Fruit fly (Drosophila melanogaster) whole organism, prepupa: ENCODE data around the gene CG32052.

Experiments
- CG10631 ChIP-seq: fragments of 200-800 bp; sonication (Bioruptor generic); optimal IDR thresholded peaks from 2 replicates; lab custom pipeline; 2016; ENCODE audit warnings: missing biosample characterization, missing genetic modification characterization
- CG10669 ChIP-seq: fragments of 200-800 bp; sonication (Bioruptor generic); optimal IDR thresholded peaks from 3 replicates; lab custom pipeline; 2018; ENCODE audit warnings: missing biosample characterization, mild to moderate bottlenecking, missing genetic modification characterization, moderate library complexity
- CG11294 ChIP-seq: fragments of 200-800 bp; sonication (Bioruptor generic); IDR thresholded peaks from 2 replicates; pipeline ENCODE4 v1.3.6; 2022; ENCODE audit warnings: missing biosample characterization, missing genetic modification characterization
- CG11902 ChIP-seq: fragments of 200-800 bp; sonication (Bioruptor generic); optimal IDR thresholded peaks from 3 replicates; lab custom pipeline; 2016; ENCODE audit warnings: missing biosample characterization, missing genetic modification characterization
- CG15336 ChIP-seq: fragments of 200-800 bp; sonication (Bioruptor generic); IDR thresholded peaks from 2 replicates; pipeline ENCODE4 v1.3.6; 2022; ENCODE audit warnings: missing biosample characterization, missing genetic modification characterization
- CG1621 ChIP-seq: fragments of 200-800 bp; sonication (Bioruptor generic); optimal IDR thresholded peaks from 3 replicates; lab custom pipeline; 2018; ENCODE audit warnings: missing biosample characterization, mild to moderate bottlenecking, missing genetic modification characterization
- CG31627 ChIP-seq: fragments of 200-800 bp; sonication (Bioruptor generic); optimal IDR thresholded peaks from 3 replicates; lab custom pipeline; 2016; ENCODE audit warnings: missing biosample characterization, missing genetic modification characterization
- CG34406 ChIP-seq: fragments of 200-800 bp; sonication (Bioruptor generic); optimal IDR thresholded peaks from 3 replicates; lab custom pipeline; 2016; ENCODE audit warnings: missing biosample characterization, missing genetic modification characterization
- CG6163 ChIP-seq: fragments of 200-800 bp; sonication (Bioruptor generic); IDR thresholded peaks from 3 replicates; pipeline ENCODE4 v1.3.6; 2022; ENCODE audit warnings: missing biosample characterization, missing genetic modification characterization
- CG6276 ChIP-seq: fragments of 200-800 bp; sonication (Bioruptor generic); optimal IDR thresholded peaks from 2 replicates; lab custom pipeline; 2017; ENCODE audit warnings: missing biosample characterization, mild to moderate bottlenecking, missing genetic modification characterization
- CG6792 ChIP-seq: fragments of 200-800 bp; sonication (Bioruptor generic); optimal IDR thresholded peaks from 3 replicates; lab custom pipeline; 2016; ENCODE audit warnings: missing biosample characterization, missing genetic modification characterization
- CG6808 ChIP-seq: fragments of 200-800 bp; sonication (Bioruptor generic); optimal IDR thresholded peaks from 3 replicates; lab custom pipeline; 2017; ENCODE audit warnings: missing biosample characterization, missing genetic modification characterization, mild to moderate bottlenecking, moderate library complexity, missing genetic modification reagents
- CG6854 ChIP-seq: fragments of 200-800 bp; sonication (Bioruptor generic); optimal IDR thresholded peaks from 2 replicates; lab custom pipeline; 2017; ENCODE audit warnings: missing biosample characterization, mild to moderate bottlenecking, missing genetic modification characterization
- CG7368 ChIP-seq: fragments of 200-800 bp; sonication (Bioruptor generic); optimal IDR thresholded peaks from 3 replicates; lab custom pipeline; 2016; ENCODE audit warnings: missing biosample characterization, missing genetic modification characterization
- Eip78C ChIP-seq: fragments of 200-800 bp; sonication (Bioruptor generic); peaks from one replicate; lab custom pipeline; 2016; ENCODE audit warnings: missing biosample characterization, missing genetic modification characterization
- Ets21C ChIP-seq: fragments of 200-800 bp; sonication (Bioruptor generic); optimal IDR thresholded peaks from 3 replicates; lab custom pipeline; 2016; ENCODE audit warnings: missing biosample characterization, missing genetic modification characterization
- Ets96B ChIP-seq: fragments of 200-800 bp; optimal IDR thresholded peaks from 2 replicates; lab custom pipeline; 2019; ENCODE audit warnings: missing biosample characterization, mild to moderate bottlenecking, missing genetic modification characterization, moderate library complexity
- Hr39 ChIP-seq: fragments of 200-800 bp; sonication (Bioruptor generic); optimal IDR thresholded peaks from 2 replicates; lab custom pipeline; 2016; ENCODE audit warnings: missing biosample characterization, missing genetic modification characterization
- Hr4 ChIP-seq: fragments of 200-800 bp; sonication (Bioruptor generic); optimal IDR thresholded peaks from 3 replicates; lab custom pipeline; 2016; ENCODE audit warnings: missing biosample characterization, missing genetic modification characterization
- Lpt ChIP-seq: fragments of 200-800 bp; sonication (Bioruptor generic); optimal IDR thresholded peaks from 3 replicates; lab custom pipeline; 2016; ENCODE audit warnings: missing biosample characterization, missing genetic modification characterization
- Met ChIP-seq: fragments of 200-800 bp; sonication (Bioruptor generic); optimal IDR thresholded peaks from 3 replicates; lab custom pipeline; 2016; ENCODE audit warnings: missing biosample characterization, missing genetic modification characterization
- Smox ChIP-seq: fragments of 200-800 bp; sonication (Bioruptor generic); optimal IDR thresholded peaks from 3 replicates; lab custom pipeline; 2016; ENCODE audit warnings: missing biosample characterization, missing genetic modification characterization
- Sox14 ChIP-seq: fragments of 200-800 bp; sonication (Bioruptor generic); optimal IDR thresholded peaks from 3 replicates; lab custom pipeline; 2016; ENCODE audit warnings: missing biosample characterization, missing genetic modification characterization
- acj6 ChIP-seq: fragments of 200-800 bp; sonication (Bioruptor generic); optimal IDR thresholded peaks from 3 replicates; lab custom pipeline; 2016; ENCODE audit warnings: missing biosample characterization, missing genetic modification characterization
- cyc ChIP-seq: fragments of 200-800 bp; sonication (Bioruptor generic); optimal IDR thresholded peaks from 3 replicates; lab custom pipeline; 2016; ENCODE audit warnings: missing biosample characterization, missing genetic modification characterization
- dac ChIP-seq: fragments of 200-800 bp; sonication (Bioruptor generic); optimal IDR thresholded peaks from 2 replicates; lab custom pipeline; 2017; ENCODE audit warnings: missing biosample characterization, mild to moderate bottlenecking, missing genetic modification characterization
- dsx ChIP-seq: fragments of 200-800 bp; optimal IDR thresholded peaks from 3 replicates; lab custom pipeline; 2019; ENCODE audit warnings: missing biosample characterization, mild to moderate bottlenecking, missing genetic modification characterization, moderate library complexity; ENCODE audit not compliant: poor library complexity, severe bottlenecking
- eg ChIP-seq: fragments of 200-800 bp; sonication (Bioruptor generic); IDR thresholded peaks from 3 replicates; pipeline ENCODE4 v1.3.6; 2022; ENCODE audit warnings: missing biosample characterization, missing genetic modification characterization
- esn ChIP-seq: fragments of 200-800 bp; sonication (Bioruptor generic); optimal IDR thresholded peaks from 2 replicates; lab custom pipeline; 2016; ENCODE audit warnings: missing biosample characterization, mild to moderate bottlenecking, missing genetic modification characterization, moderate library complexity
- fd85E ChIP-seq: fragments of 200-800 bp; sonication (Bioruptor generic); optimal IDR thresholded peaks from 3 replicates; lab custom pipeline; 2016; ENCODE audit warnings: missing biosample characterization, missing genetic modification characterization
- fkh ChIP-seq: fragments of 200-800 bp; sonication (Bioruptor generic); optimal IDR thresholded peaks from 3 replicates; lab custom pipeline; 2017; ENCODE audit warnings: missing biosample characterization, mild to moderate bottlenecking, missing genetic modification characterization, moderate library complexity
- lz ChIP-seq: fragments of 200-800 bp; sonication (Bioruptor generic); optimal IDR thresholded peaks from 3 replicates; lab custom pipeline; 2016; ENCODE audit warnings: missing biosample characterization, missing genetic modification characterization
- net ChIP-seq: fragments of 200-800 bp; sonication (Bioruptor generic); optimal IDR thresholded peaks from 3 replicates; lab custom pipeline; 2016; ENCODE audit warnings: missing biosample characterization, missing genetic modification characterization
- pdm3 ChIP-seq: fragments of 200-800 bp; sonication (Bioruptor generic); optimal IDR thresholded peaks from 3 replicates; lab custom pipeline; 2016; ENCODE audit warnings: missing biosample characterization, missing genetic modification characterization
- salr ChIP-seq, 2 experiments: fragments of 200-800 bp; sonication (Bioruptor generic); optimal IDR thresholded peaks; 3 replicates each; lab custom pipeline; 2016 to 2018; ENCODE audit warnings: missing biosample characterization in 2 of 2, missing genetic modification characterization in 2 of 2, mild to moderate bottlenecking in 1 of 2
- spab ChIP-seq: fragments of 200-800 bp; sonication (Bioruptor generic); optimal IDR thresholded peaks from 2 replicates; lab custom pipeline; 2017; ENCODE audit warnings: missing biosample characterization, mild to moderate bottlenecking, missing genetic modification characterization, missing genetic modification reagents
- ss ChIP-seq, 2 experiments: fragments of 200-800 bp; sonication (Bioruptor generic); optimal IDR thresholded peaks; 2 replicates in 1 of 2; 3 replicates in 1 of 2; lab custom pipeline; 2017 to 2018; ENCODE audit warnings: mild to moderate bottlenecking in 2 of 2, missing biosample characterization in 2 of 2, missing genetic modification characterization in 2 of 2, moderate library complexity in 1 of 2
- svp ChIP-seq: fragments of 200-800 bp; sonication (Bioruptor generic); peaks from one replicate; lab custom pipeline; 2016; ENCODE audit warnings: missing biosample characterization, missing genetic modification characterization
- topi ChIP-seq: fragments of 200-800 bp; sonication (Bioruptor generic); optimal IDR thresholded peaks from 3 replicates; lab custom pipeline; 2016; ENCODE audit warnings: missing biosample characterization, missing genetic modification characterization
- vri ChIP-seq: fragments of 200-800 bp; sonication (Bioruptor generic); optimal IDR thresholded peaks from 3 replicates; lab custom pipeline; 2016; ENCODE audit warnings: missing biosample characterization, mild to moderate bottlenecking, missing genetic modification characterization

The CG32052 gene

dm6 chr3L:9764915-9765709, 21.7 kb upstream of the CG32052 start (continued):
- TF ChIP-seq CG10631 (GFP tag; lab: Kevin White, UChicago): peak; percentile 39
- peak; percentile 18 for TF ChIP-seq Smox (GFP tag; lab: Kevin White, UChicago)
- TF ChIP-seq CG11902 (GFP tag; lab: Kevin White, UChicago): no peak
- peak; percentile 9 for TF ChIP-seq CG6808 (GFP tag; lab: Kevin White, UChicago)
- TF ChIP-seq salr (GFP tag; optimal IDR thresholded peaks at IDR 0.05; lab: Kevin White, UChicago): peak in 1 of 2 experiments; percentile 28
- no peak for TF ChIP-seq fkh (GFP tag; lab: Kevin White, UChicago)
- TF ChIP-seq Hr39 (GFP tag; lab: Kevin White, UChicago): no peak
- no peak for TF ChIP-seq Ets21C
- TF ChIP-seq CG7368 (GFP tag; lab: Kevin White, UChicago): no peak

- TF ChIP-seq Hr4 (GFP tag; lab: Kevin White, UChicago): no peak
Measured at dm6 chr3L:9765710-9766005, 21.2 kb upstream of the CG32052 start.

- TF ChIP-seq Eip78C (GFP tag; lab: Kevin White, UChicago): peak; percentile 32
- no peak for TF ChIP-seq fd85E (GFP tag; lab: Kevin White, UChicago)
- TF ChIP-seq vri (GFP tag; lab: Kevin White, UChicago): peak; percentile 72
Measured at dm6 chr3L:9766364-9766763, 20.5 kb upstream of the CG32052 start.

- TF ChIP-seq CG31627 (GFP tag; lab: Kevin White, UChicago) (no peak), CG11294 (no peak), eg (GFP tag; lab: Robert Waterston, UW) (peak; percentile 16; the same call in 1 of the 3 replicates), pdm3 (GFP tag; lab: Kevin White, UChicago) (no peak), topi (GFP tag; lab: Kevin White, UChicago) (no peak), CG10631 (GFP tag; lab: Kevin White, UChicago) (no peak), dsx (GFP tag; lab: Kevin White, UChicago) (peak; percentile 72), Met (GFP tag; lab: Kevin White, UChicago) (no peak), svp (GFP tag; lab: Kevin White, UChicago) (no peak), esn (GFP tag; lab: Kevin White, UChicago) (no peak), lz (GFP tag; lab: Kevin White, UChicago) (no peak), CG11902 (GFP tag; lab: Kevin White, UChicago) (no peak), Eip78C (GFP tag; lab: Kevin White, UChicago) (peak; percentile 21), Lpt (GFP tag; lab: Kevin White, UChicago) (peak; percentile 12), ss (GFP tag; optimal IDR thresholded peaks at IDR 0.05; lab: Kevin White, UChicago) (peak in 1 of 2 experiments; percentile 43), fd85E (GFP tag; lab: Kevin White, UChicago) (no peak), net (GFP tag; lab: Kevin White, UChicago) (no peak), CG6163 (GFP tag; lab: Robert Waterston, UW) (no peak), acj6 (no peak), CG6792 (GFP tag; lab: Kevin White, UChicago) (no peak), Sox14 (no peak), CG6276 (GFP tag; lab: Kevin White, UChicago) (peak; percentile 17), CG15336 (GFP tag; lab: Robert Waterston, UW) (no peak), Ets96B (tag; lab: Kevin White, UChicago) (no peak), CG6854 (GFP tag; lab: Kevin White, UChicago) (peak; percentile 71), CG10669 (no peak), Hr4 (GFP tag; lab: Kevin White, UChicago) (no peak), vri (GFP tag; lab: Kevin White, UChicago) (no peak), Hr39 (GFP tag; lab: Kevin White, UChicago) (no peak), CG34406 (GFP tag; lab: Kevin White, UChicago) (no peak), Ets21C (no peak), CG1621 (no peak), cyc (GFP tag; lab: Kevin White, UChicago) (no peak), spab (GFP tag; lab: Kevin White, UChicago) (no peak), salr (GFP tag; optimal IDR thresholded peaks at IDR 0.05; lab: Kevin White, UChicago) (no peak), dac (GFP tag; lab: Kevin White, UChicago) (no peak), CG7368 (GFP tag; lab: Kevin White, UChicago) (no peak)
- TF ChIP-seq, all 60 proteins: peak for 7
Measured at dm6 chr3L:9767636-9768358, 19.0 kb upstream of the CG32052 start.
